Fruit fly (Drosophila melanogaster) whole organism, embryonic: ENCODE results near the gene CG1161.

Experiments
- Bdp1 ChIP-seq: fragments of 200-800 bp; sonication (Bioruptor generic); optimal IDR thresholded peaks from 3 replicates; lab custom pipeline; 2016; ENCODE audit warnings: missing biosample characterization, missing genetic modification characterization
- CG11247 ChIP-seq: fragments of 200-800 bp; sonication (Bioruptor generic); IDR thresholded peaks from 2 replicates; pipeline ENCODE4 v1.3.6; 2022; ENCODE audit warnings: missing biosample characterization, missing genetic modification characterization
- CG11560 ChIP-seq: fragments of 200-800 bp; sonication (Bioruptor generic); IDR thresholded peaks from 3 replicates; pipeline ENCODE4 v1.3.6; 2022; ENCODE audit warnings: missing biosample characterization, missing genetic modification characterization
- CG11696 ChIP-seq: fragments of 200-800 bp; sonication (Bioruptor generic); IDR thresholded peaks from 2 replicates; pipeline ENCODE4 v1.3.6; 2022; ENCODE audit warnings: missing biosample characterization, missing genetic modification characterization
- CG12155 ChIP-seq: fragments of 200-800 bp; sonication (Bioruptor generic); optimal IDR thresholded peaks from 3 replicates; lab custom pipeline; 2016; ENCODE audit warnings: missing biosample characterization, missing genetic modification characterization
- CG12299 ChIP-seq: fragments of 200-800 bp; sonication (Bioruptor generic); optimal IDR thresholded peaks from 2 replicates; lab custom pipeline; 2018; ENCODE audit warnings: missing biosample characterization, mild to moderate bottlenecking, missing genetic modification characterization
- CG17359 ChIP-seq: fragments of 200-800 bp; sonication (Bioruptor generic); optimal IDR thresholded peaks from 3 replicates; lab custom pipeline; 2018; ENCODE audit warnings: missing biosample characterization, mild to moderate bottlenecking, missing genetic modification characterization, moderate library complexity
- CG17802 ChIP-seq: fragments of 200-800 bp; sonication (Bioruptor generic); optimal IDR thresholded peaks from 2 replicates; lab custom pipeline; 2018; ENCODE audit warnings: missing biosample characterization, mild to moderate bottlenecking, missing genetic modification characterization, moderate library complexity
- CG18599 ChIP-seq: fragments of 200-800 bp; sonication (Bioruptor generic); optimal IDR thresholded peaks from 3 replicates; lab custom pipeline; 2017; ENCODE audit warnings: missing biosample characterization, missing genetic modification characterization, mild to moderate bottlenecking, moderate library complexity, missing genetic modification reagents
- CG2116 ChIP-seq: fragments of 200-800 bp; sonication (Bioruptor generic); optimal IDR thresholded peaks from 3 replicates; lab custom pipeline; 2018; ENCODE audit warnings: missing biosample characterization, mild to moderate bottlenecking, missing genetic modification characterization
- CG2129 ChIP-seq: fragments of 200-800 bp; sonication (Bioruptor generic); IDR thresholded peaks from 2 replicates; pipeline ENCODE4 v1.3.6; 2022; ENCODE audit warnings: missing biosample characterization, missing genetic modification characterization; ENCODE audit not compliant: partially characterized antibody
- CG2712 ChIP-seq: fragments of 200-800 bp; optimal IDR thresholded peaks from 3 replicates; lab custom pipeline; 2019; ENCODE audit warnings: missing biosample characterization, mild to moderate bottlenecking, missing genetic modification characterization, moderate library complexity
- CG3838 ChIP-seq: fragments of 200-800 bp; sonication (Bioruptor generic); optimal IDR thresholded peaks from 3 replicates; lab custom pipeline; 2016; ENCODE audit warnings: missing biosample characterization, missing genetic modification characterization
- CG4282 ChIP-seq: fragments of 200-800 bp; sonication (Bioruptor generic); optimal IDR thresholded peaks from 2 replicates; lab custom pipeline; 2016; ENCODE audit warnings: missing biosample characterization, missing genetic modification characterization
- CG6813 ChIP-seq: fragments of 200-800 bp; sonication (Bioruptor generic); optimal IDR thresholded peaks from 2 replicates; lab custom pipeline; 2017; ENCODE audit warnings: missing biosample characterization, missing genetic modification characterization, mild to moderate bottlenecking, moderate library complexity, missing genetic modification reagents
- CG7271 ChIP-seq: fragments of 200-800 bp; sonication (Bioruptor generic); optimal IDR thresholded peaks from 2 replicates; lab custom pipeline; 2018; ENCODE audit warnings: missing biosample characterization, mild to moderate bottlenecking, missing genetic modification characterization, moderate library complexity
- CG7357 ChIP-seq: fragments of 200-800 bp; sonication (Bioruptor generic); IDR thresholded peaks from 3 replicates; pipeline ENCODE4 v1.3.6; 2022; ENCODE audit warnings: missing biosample characterization, missing genetic modification characterization
- CG7372 ChIP-seq: fragments of 200-800 bp; sonication (Bioruptor generic); IDR thresholded peaks from 2 replicates; pipeline ENCODE4 v1.3.6; 2022; ENCODE audit warnings: missing biosample characterization, missing genetic modification characterization
- CoRest ChIP-seq: fragments of 200-800 bp; sonication (Bioruptor generic); optimal IDR thresholded peaks from 3 replicates; lab custom pipeline; 2018; ENCODE audit warnings: missing biosample characterization, mild to moderate bottlenecking, missing genetic modification characterization, moderate library complexity
- Dll ChIP-seq: fragments of 200-800 bp; sonication (Bioruptor generic); IDR thresholded peaks from 4 replicates; pipeline ENCODE4 v1.3.6; 2022; ENCODE audit warnings: missing biosample characterization, missing genetic modification characterization; ENCODE audit not compliant: partially characterized antibody
- Dp ChIP-seq: fragments of 200-800 bp; sonication (Bioruptor generic); optimal IDR thresholded peaks from 2 replicates; lab custom pipeline; 2018; ENCODE audit warnings: missing biosample characterization, mild to moderate bottlenecking, missing genetic modification characterization, moderate library complexity
- Fer2 ChIP-seq: fragments of 200-800 bp; sonication (Bioruptor generic); optimal IDR thresholded peaks from 2 replicates; lab custom pipeline; 2018; ENCODE audit warnings: missing biosample characterization, mild to moderate bottlenecking, missing genetic modification characterization, moderate library complexity
- H15 ChIP-seq: fragments of 200-800 bp; sonication (Bioruptor generic); IDR thresholded peaks from 3 replicates; pipeline ENCODE4 v1.3.6; 2022; ENCODE audit warnings: missing biosample characterization, missing genetic modification characterization
- HLH54F ChIP-seq: fragments of 200-800 bp; sonication (Bioruptor generic); optimal IDR thresholded peaks from 3 replicates; lab custom pipeline; 2016; ENCODE audit warnings: missing biosample characterization, missing genetic modification characterization
- HmgD ChIP-seq: fragments of 200-800 bp; sonication (Bioruptor generic); optimal IDR thresholded peaks from 3 replicates; lab custom pipeline; 2016; ENCODE audit warnings: missing biosample characterization, missing genetic modification characterization
- Meics ChIP-seq: fragments of 200-800 bp; sonication (Bioruptor generic); optimal IDR thresholded peaks from 2 replicates; lab custom pipeline; 2017; ENCODE audit warnings: missing biosample characterization, mild to moderate bottlenecking, missing genetic modification characterization
- Poxn ChIP-seq: fragments of 200-800 bp; sonication (Bioruptor generic); IDR thresholded peaks from 2 replicates; pipeline ENCODE4 v1.3.6; 2022; ENCODE audit warnings: missing biosample characterization, missing genetic modification characterization
- Rx ChIP-seq: fragments of 200-800 bp; sonication (Bioruptor generic); IDR thresholded peaks from 2 replicates; pipeline ENCODE4 v1.3.6; 2022; ENCODE audit warnings: missing biosample characterization, missing genetic modification characterization
- Sin3A ChIP-seq: fragments of >200 bp; optimal IDR thresholded peaks from 2 replicates; lab custom pipeline; 2018
- Sox100B ChIP-seq: fragments of 200-800 bp; sonication (Bioruptor generic); optimal IDR thresholded peaks from 3 replicates; lab custom pipeline; 2018; ENCODE audit warnings: missing biosample characterization, mild to moderate bottlenecking, missing genetic modification characterization
- Spps ChIP-seq: fragments of 200-800 bp; sonication (Bioruptor generic); optimal IDR thresholded peaks from 2 replicates; lab custom pipeline; 2018; ENCODE audit warnings: missing biosample characterization, mild to moderate bottlenecking, missing genetic modification characterization
- Xbp1 ChIP-seq: fragments of 200-800 bp; sonication (Bioruptor generic); optimal IDR thresholded peaks from 3 replicates; lab custom pipeline; 2016; ENCODE audit warnings: missing biosample characterization, mild to moderate bottlenecking, missing genetic modification characterization
- YL-1 ChIP-seq: fragments of 200-800 bp; sonication (Bioruptor generic); optimal IDR thresholded peaks from 3 replicates; lab custom pipeline; 2017; ENCODE audit warnings: missing biosample characterization, mild to moderate bottlenecking, missing genetic modification characterization
- bab2 ChIP-seq: fragments of 200-800 bp; sonication (Bioruptor generic); optimal IDR thresholded peaks from 2 replicates; lab custom pipeline; 2016; ENCODE audit warnings: missing biosample characterization, missing genetic modification characterization
- chinmo ChIP-seq: fragments of 200-800 bp; sonication (Bioruptor generic); IDR thresholded peaks from 4 replicates; pipeline ENCODE4 v1.3.6; 2022; ENCODE audit warnings: missing biosample characterization, missing genetic modification characterization; ENCODE audit not compliant: partially characterized antibody
- dysf ChIP-seq: fragments of 200-800 bp; sonication (Bioruptor generic); IDR thresholded peaks from 3 replicates; pipeline ENCODE4 v1.3.6; 2022; ENCODE audit warnings: missing biosample characterization, missing genetic modification characterization
- gcm ChIP-seq: fragments of 200-800 bp; sonication (Bioruptor generic); optimal IDR thresholded peaks from 2 replicates; lab custom pipeline; 2019; ENCODE audit warnings: missing biosample characterization, mild to moderate bottlenecking, missing genetic modification characterization, moderate library complexity
- gfzf ChIP-seq: fragments of 200-800 bp; sonication (Bioruptor generic); optimal IDR thresholded peaks from 2 replicates; lab custom pipeline; 2016; ENCODE audit warnings: missing biosample characterization, mild to moderate bottlenecking, missing genetic modification characterization, moderate library complexity
- grau ChIP-seq: fragments of 200-800 bp; optimal IDR thresholded peaks from 3 replicates; lab custom pipeline; 2019; ENCODE audit warnings: missing biosample characterization, mild to moderate bottlenecking, missing genetic modification characterization, moderate library complexity
- hbn ChIP-seq: fragments of 200-800 bp; sonication (Bioruptor generic); IDR thresholded peaks from 2 replicates; pipeline ENCODE4 v1.3.6; 2022; ENCODE audit warnings: missing biosample characterization, missing genetic modification characterization; ENCODE audit not compliant: partially characterized antibody
- her ChIP-seq: fragments of 200-800 bp; sonication (Bioruptor generic); optimal IDR thresholded peaks from 2 replicates; lab custom pipeline; 2016; ENCODE audit warnings: missing biosample characterization, missing genetic modification characterization
- lbe ChIP-seq: fragments of 200-800 bp; sonication (Bioruptor generic); optimal IDR thresholded peaks from 2 replicates; lab custom pipeline; 2016; ENCODE audit warnings: missing biosample characterization, mild to moderate bottlenecking, missing genetic modification characterization
- mam ChIP-seq: fragments of 200-800 bp; sonication (Bioruptor generic); optimal IDR thresholded peaks from 3 replicates; lab custom pipeline; 2016; ENCODE audit warnings: missing biosample characterization, missing genetic modification characterization
- org-1 ChIP-seq: fragments of 200-800 bp; sonication (Bioruptor generic); optimal IDR thresholded peaks from 2 replicates; lab custom pipeline; 2017; ENCODE audit warnings: missing biosample characterization, missing genetic modification characterization
- pho ChIP-seq: fragments of 200-800 bp; sonication (Bioruptor generic); optimal IDR thresholded peaks from 2 replicates; lab custom pipeline; 2016; ENCODE audit warnings: missing biosample characterization, missing genetic modification characterization
- pita ChIP-seq: fragments of 200-800 bp; sonication (Bioruptor generic); optimal IDR thresholded peaks from 2 replicates; lab custom pipeline; 2017; ENCODE audit warnings: missing biosample characterization, mild to moderate bottlenecking, missing genetic modification characterization
- scrt ChIP-seq: fragments of 200-800 bp; sonication (Bioruptor generic); optimal IDR thresholded peaks from 2 replicates; lab custom pipeline; 2018; ENCODE audit warnings: missing biosample characterization, mild to moderate bottlenecking, missing genetic modification characterization, moderate library complexity
- so ChIP-seq: fragments of 200-800 bp; sonication (Bioruptor generic); IDR thresholded peaks from 3 replicates; pipeline ENCODE4 v1.3.6; 2022; ENCODE audit warnings: missing biosample characterization, missing genetic modification characterization
- tin ChIP-seq: fragments of 200-800 bp; sonication (Bioruptor generic); optimal IDR thresholded peaks from 3 replicates; lab custom pipeline; 2016; ENCODE audit warnings: missing biosample characterization, missing genetic modification characterization
- tio ChIP-seq: fragments of 200-800 bp; sonication (Bioruptor generic); optimal IDR thresholded peaks from 2 replicates; lab custom pipeline; 2017; ENCODE audit warnings: missing biosample characterization, missing genetic modification characterization, inconsistent platforms
- vvl ChIP-seq: fragments of 200-800 bp; sonication (Bioruptor generic); IDR thresholded peaks from 2 replicates; pipeline ENCODE4 v1.3.6; 2022; ENCODE audit warnings: missing biosample characterization, missing genetic modification characterization
- wek ChIP-seq: fragments of 200-800 bp; sonication (Bioruptor generic); optimal IDR thresholded peaks from 3 replicates; lab custom pipeline; 2018; ENCODE audit warnings: missing biosample characterization, mild to moderate bottlenecking, missing genetic modification characterization, moderate library complexity

Gene CG1161

DNA sequence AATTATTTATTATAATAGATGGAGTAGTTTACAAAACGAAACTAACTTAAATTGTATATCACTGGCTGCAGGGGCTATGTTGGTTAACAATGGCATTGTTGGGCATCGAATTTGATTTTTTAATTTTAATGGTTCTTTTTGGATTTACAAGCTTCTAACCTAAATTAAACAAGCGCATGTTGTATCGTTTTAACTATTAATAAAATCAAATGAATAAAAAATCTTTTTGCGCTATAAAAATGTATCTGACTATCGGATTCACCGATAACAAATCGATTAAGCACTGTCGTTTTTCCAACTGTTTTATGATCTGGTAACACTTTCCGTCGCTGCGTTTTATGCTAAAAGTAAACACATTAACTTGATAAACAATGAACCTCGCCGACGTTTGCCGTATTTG, 19.8 kb downstream of the CG1161 start, which contains the start of the genes hd and CG14667 (continued):
- TF ChIP-seq Rx, result no peak
- TF ChIP-seq Dll (GFP tag; lab: Robert Waterston, UW), result peak; percentile 71
- TF ChIP-seq CoRest (tag; lab: Kevin White, UChicago), result peak; percentile 28
- no peak for TF ChIP-seq CG17359 (tag; lab: Kevin White, UChicago)
- TF ChIP-seq Meics (GFP tag; lab: Kevin White, UChicago), result no peak
- no peak for TF ChIP-seq CG11247 (GFP tag; lab: Robert Waterston, UW)
- TF ChIP-seq YL-1 (GFP tag; lab: Kevin White, UChicago), result peak; percentile 71
- TF ChIP-seq CG11560 (tag; lab: Robert Waterston, UW), result peak; percentile 55; the same call in 1 of the 3 replicates
- no peak for TF ChIP-seq grau (tag; lab: Kevin White, UChicago)
- peak; percentile 68 for TF ChIP-seq gfzf (GFP tag; lab: Kevin White, UChicago)
- peak; percentile 80 for TF ChIP-seq CG2116 (GFP tag; lab: Kevin White, UChicago)
- TF ChIP-seq CG7357 (GFP tag; lab: Robert Waterston, UW), result no peak
- no peak for TF ChIP-seq pita (GFP tag; lab: Kevin White, UChicago)
- TF ChIP-seq CG4282, result no peak
- TF ChIP-seq scrt (GFP tag; lab: Kevin White, UChicago), result no peak
- TF ChIP-seq tio (GFP tag; lab: Kevin White, UChicago), result no peak
- TF ChIP-seq Poxn (GFP tag; lab: Robert Waterston, UW), result no peak
- TF ChIP-seq CG18599 (GFP tag; lab: Kevin White, UChicago), result no peak
- no peak for TF ChIP-seq bab2 (GFP tag; lab: Kevin White, UChicago)
- no peak for TF ChIP-seq wek (GFP tag; lab: Kevin White, UChicago)
- no peak for TF ChIP-seq CG17802 (tag; lab: Kevin White, UChicago)
- no peak for TF ChIP-seq HmgD (GFP tag; lab: Kevin White, UChicago)
- TF ChIP-seq gcm (GFP tag; lab: Kevin White, UChicago), result no peak
- TF ChIP-seq Bdp1, result no peak
- TF ChIP-seq CG7372 (GFP tag; lab: Robert Waterston, UW), result no peak
- no peak for TF ChIP-seq Spps
- TF ChIP-seq HLH54F (GFP tag; lab: Kevin White, UChicago), result no peak
- no peak for TF ChIP-seq CG2712
- no peak for TF ChIP-seq dysf
- peak; percentile 67 for TF ChIP-seq Dp (GFP tag; lab: Kevin White, UChicago)
- peak; percentile 47; the same call in 1 of the 2 replicates for TF ChIP-seq hbn
- no peak for TF ChIP-seq CG11696
- TF ChIP-seq Sin3A (lab: Kevin White, UChicago), result peak; percentile 33
- TF ChIP-seq pho (GFP tag; lab: Kevin White, UChicago), result no peak
- TF ChIP-seq CG12299, result no peak
- no peak for TF ChIP-seq so (GFP tag; lab: Robert Waterston, UW)
- TF ChIP-seq vvl (GFP tag; lab: Robert Waterston, UW), result 0 out of 2 replicates have a peak, but pooled peaks have one; percentile 20
- peak; percentile 17 for TF ChIP-seq CG12155
- TF ChIP-seq CG6813, result no peak
- TF ChIP-seq tin (GFP tag; lab: Kevin White, UChicago), result no peak
- no peak for TF ChIP-seq org-1 (GFP tag; lab: Kevin White, UChicago)
- no peak for TF ChIP-seq lbe (GFP tag; lab: Kevin White, UChicago)
- no peak for TF ChIP-seq Xbp1 (GFP tag; lab: Kevin White, UChicago)
- no peak for TF ChIP-seq CG3838 (GFP tag; lab: Kevin White, UChicago)
- no peak for TF ChIP-seq CG7271
- TF ChIP-seq Fer2, result no peak
- no peak for TF ChIP-seq Sox100B (GFP tag; lab: Kevin White, UChicago)
- peak; percentile 24; the same call in 1 of the 2 replicates for TF ChIP-seq CG2129 (GFP tag; lab: Robert Waterston, UW)
- TF ChIP-seq H15 (GFP tag; lab: Robert Waterston, UW), result no peak
- 0 out of 4 replicates have a peak, but pooled peaks have one; percentile 45 for TF ChIP-seq chinmo (GFP tag; lab: Robert Waterston, UW)
- no peak for TF ChIP-seq mam (GFP tag; lab: Kevin White, UChicago)
- TF ChIP-seq her (GFP tag; lab: Kevin White, UChicago), result no peak
